Worm (Caenorhabditis elegans) whole organism, L3 larva: Measurements from ENCODE around the gene Y51B9A.9.
A peak's percentile ranks its signal among the peaks of the same experiment; 100 is the strongest.

Experiments used
- R02D3.7 ChIP-seq: fragments of 150-350 bp; optimal IDR thresholded peaks from 2 replicates; lab custom pipeline; 2014; ENCODE audit warnings: missing biosample characterization, missing genetic modification characterization
- ceh-28 ChIP-seq: fragments of 150-350 bp; optimal IDR thresholded peaks from 2 replicates; lab custom pipeline; 2014; ENCODE audit warnings: missing biosample characterization, missing genetic modification reagents, missing genetic modification characterization
- ceh-82 ChIP-seq: fragments of 150-350 bp; optimal IDR thresholded peaks from 2 replicates; lab custom pipeline; 2014; ENCODE audit warnings: missing biosample characterization, missing genetic modification characterization
- ceh-9 ChIP-seq: sonication (generic microtip); optimal IDR thresholded peaks from 2 replicates; lab custom pipeline; 2018; ENCODE audit warnings: missing biosample characterization, missing genetic modification characterization
- daf-12 ChIP-seq: fragments of 150-350 bp; optimal IDR thresholded peaks from 2 replicates; lab custom pipeline; 2014; ENCODE audit warnings: missing biosample characterization, missing genetic modification reagents, missing genetic modification characterization
- egl-27 ChIP-seq: sonication (generic microtip); optimal IDR thresholded peaks from 4 replicates; lab custom pipeline; 2017; ENCODE audit warnings: missing biosample characterization, missing genetic modification reagents, missing genetic modification characterization
- elt-1 ChIP-seq: fragments of 150-350 bp; optimal IDR thresholded peaks from 2 replicates; lab custom pipeline; 2014; ENCODE audit warnings: missing biosample characterization, missing genetic modification characterization
- elt-2 ChIP-seq: sonication (generic microtip); optimal IDR thresholded peaks from 2 replicates; lab custom pipeline; 2016; ENCODE audit warnings: missing genetic modification reagents, mild to moderate bottlenecking, missing genetic modification characterization, missing compliant biosample characterization
- elt-3 ChIP-seq, 3 experiments: fragments of 150-350 bp in 1 of 3; sonication (generic microtip) in 2 of 3; optimal IDR thresholded peaks; 2 replicates in 2 of 3; 4 replicates in 1 of 3; lab custom pipeline; 2014 to 2017; ENCODE audit warnings: missing biosample characterization in 3 of 3, missing genetic modification characterization in 3 of 3
- eor-1 ChIP-seq, 2 experiments: fragments of 150-350 bp; optimal IDR thresholded peaks; 2 replicates each; lab custom pipeline; 2014 to 2018; ENCODE audit warnings: missing biosample characterization in 2 of 2, missing genetic modification characterization in 2 of 2
- fkh-10 ChIP-seq: sonication (generic microtip); optimal IDR thresholded peaks from 2 replicates; lab custom pipeline; 2017; ENCODE audit warnings: missing biosample characterization, missing genetic modification reagents, missing genetic modification characterization
- hmg-11 ChIP-seq: sonication (generic microtip); optimal IDR thresholded peaks from 2 replicates; lab custom pipeline; 2016; ENCODE audit warnings: missing genetic modification characterization, missing compliant biosample characterization
- jun-1 ChIP-seq: fragments of 150-350 bp; optimal IDR thresholded peaks from 2 replicates; lab custom pipeline; 2014; ENCODE audit warnings: missing biosample characterization, missing genetic modification reagents, missing genetic modification characterization
- lin-15B ChIP-seq: fragments of 150-350 bp; optimal IDR thresholded peaks from 2 replicates; lab custom pipeline; 2014; ENCODE audit warnings: missing biosample characterization, missing genetic modification characterization
- lin-39 ChIP-seq: fragments of 150-350 bp; optimal IDR thresholded peaks from 2 replicates; lab custom pipeline; 2018; ENCODE audit warnings: missing biosample characterization, missing genetic modification reagents, missing genetic modification characterization
- lsy-12 ChIP-seq: sonication (generic microtip); optimal IDR thresholded peaks from 2 replicates; lab custom pipeline; 2016; ENCODE audit warnings: mild to moderate bottlenecking, missing genetic modification characterization, missing compliant biosample characterization
- mdl-1 ChIP-seq: fragments of 150-350 bp; optimal IDR thresholded peaks from 2 replicates; lab custom pipeline; 2014; ENCODE audit warnings: missing biosample characterization, missing genetic modification characterization
- mml-1 ChIP-seq: fragments of 150-350 bp; sonication (generic microtip); optimal IDR thresholded peaks from 3 replicates; lab custom pipeline; 2014; ENCODE audit warnings: missing biosample characterization, missing genetic modification characterization
- nfya-1 ChIP-seq: sonication (generic microtip); optimal IDR thresholded peaks from 2 replicates; lab custom pipeline; 2017; ENCODE audit warnings: missing genetic modification characterization, mild to moderate bottlenecking, missing compliant biosample characterization, antibody characterized with exemption, moderate library complexity; ENCODE audit not compliant: insufficient read depth
- nhr-11 ChIP-seq: fragments of 150-350 bp; optimal IDR thresholded peaks from 2 replicates; lab custom pipeline; 2014; ENCODE audit warnings: missing biosample characterization, missing genetic modification characterization
- nhr-12 ChIP-seq: fragments of 150-350 bp; optimal IDR thresholded peaks from 2 replicates; lab custom pipeline; 2014; ENCODE audit warnings: missing biosample characterization, missing genetic modification characterization
- nhr-23 ChIP-seq: fragments of 150-350 bp; optimal IDR thresholded peaks from 2 replicates; lab custom pipeline; 2014; ENCODE audit warnings: missing biosample characterization, missing genetic modification reagents, missing genetic modification characterization
- nhr-43 ChIP-seq: sonication (generic microtip); optimal IDR thresholded peaks from 2 replicates; lab custom pipeline; 2016; ENCODE audit warnings: mild to moderate bottlenecking, missing genetic modification characterization, missing compliant biosample characterization; ENCODE audit not compliant: poor library complexity, severe bottlenecking
- nhr-67 ChIP-seq: fragments of 150-350 bp; optimal IDR thresholded peaks from 2 replicates; lab custom pipeline; 2014; ENCODE audit warnings: missing biosample characterization, missing genetic modification characterization
- nhr-76 ChIP-seq: fragments of 150-350 bp; sonication (generic microtip); optimal IDR thresholded peaks from 5 replicates; lab custom pipeline; 2014; ENCODE audit warnings: missing biosample characterization, missing genetic modification characterization
- pha-4 ChIP-seq: fragments of 150-350 bp; optimal IDR thresholded peaks from 2 replicates; lab custom pipeline; 2014; ENCODE audit warnings: missing biosample characterization, missing genetic modification reagents, missing genetic modification characterization
- pqm-1 ChIP-seq: fragments of 150-350 bp; optimal IDR thresholded peaks from 2 replicates; lab custom pipeline; 2017; ENCODE audit warnings: missing biosample characterization, missing genetic modification characterization, inconsistent platforms
- sea-2 ChIP-seq: fragments of 150-350 bp; sonication (generic microtip); optimal IDR thresholded peaks from 4 replicates; lab custom pipeline; 2014; ENCODE audit warnings: missing biosample characterization, missing genetic modification reagents, missing genetic modification characterization
- tbx-2 ChIP-seq: sonication (generic microtip); optimal IDR thresholded peaks from 2 replicates; lab custom pipeline; 2016; ENCODE audit warnings: mild to moderate bottlenecking, missing genetic modification characterization, missing compliant biosample characterization
- unc-39 ChIP-seq: sonication (generic microtip); optimal IDR thresholded peaks from 4 replicates; lab custom pipeline; 2017; ENCODE audit warnings: missing biosample characterization, missing genetic modification characterization
- unc-62 ChIP-seq: fragments of 150-350 bp; sonication (generic microtip); optimal IDR thresholded peaks from 4 replicates; lab custom pipeline; 2014; ENCODE audit warnings: missing biosample characterization, missing genetic modification reagents, missing genetic modification characterization
- zag-1 ChIP-seq: fragments of 150-350 bp; optimal IDR thresholded peaks from 2 replicates; lab custom pipeline; 2014; ENCODE audit warnings: missing biosample characterization, missing genetic modification characterization

The Y51B9A.9 gene

DNA sequence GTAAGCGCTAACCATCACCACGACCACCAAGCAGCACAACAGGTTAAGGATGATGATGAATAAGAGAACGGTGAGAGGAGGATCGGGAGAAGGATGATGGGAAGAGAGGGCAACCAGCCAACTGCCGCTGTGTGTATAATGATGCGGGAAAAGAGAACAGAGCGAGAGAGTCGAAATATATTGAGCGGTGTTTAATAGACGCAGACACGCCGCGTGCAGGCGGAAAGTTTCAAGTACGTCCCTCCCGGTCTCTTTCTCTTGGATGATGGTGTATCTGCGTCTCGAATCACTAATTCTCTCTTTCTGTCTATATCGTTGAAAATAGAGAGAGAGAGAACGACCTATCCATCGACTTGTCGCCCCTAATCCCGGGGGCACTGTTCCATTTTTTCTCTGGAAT is 40.7 kb downstream of the Y51B9A.9 start (continued):
- no peak for TF ChIP-seq eor-1 (tag; optimal IDR thresholded peaks at IDR 0.05; lab: Kevin White, UChicago)
- TF ChIP-seq ceh-28, result peak; percentile 43
- TF ChIP-seq lin-15B, result peak; percentile 27
- TF ChIP-seq daf-12, result no peak
- no peak for TF ChIP-seq unc-39 (tag; lab: Kevin White, UChicago)
- peak; percentile 8 for TF ChIP-seq lsy-12 (tag; lab: Kevin White, UChicago)

DNA sequence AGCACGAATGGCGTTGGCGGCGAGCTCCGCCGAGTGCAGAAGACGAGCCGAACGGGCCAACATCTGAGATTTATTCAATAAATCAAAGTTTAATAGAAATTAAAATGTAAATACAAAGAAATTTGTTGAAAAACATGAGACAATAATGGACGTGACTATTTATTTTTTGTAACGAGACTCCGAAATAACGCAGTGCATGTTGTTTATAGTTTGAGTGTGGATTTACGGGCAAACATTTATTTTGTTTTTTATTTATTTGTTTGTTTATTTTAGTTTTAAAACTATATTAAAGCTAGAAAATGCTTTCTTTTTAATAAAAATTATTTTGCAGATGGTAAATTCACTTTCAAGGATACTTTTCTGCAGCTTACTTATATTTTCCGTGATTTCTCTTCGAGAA is 44.7 kb downstream of the Y51B9A.9 start, which contains the start of the genes sdhb-1 and cup-15:
sdhb-1 (minus strand) TSS at position 63 of the 400 bp plus-strand sequence.
cup-15 (plus strand) TSS at position 332 of the 400 bp plus-strand sequence.
- TF ChIP-seq elt-3 (tag; optimal IDR thresholded peaks at IDR 0.05; lab: Kevin White, UChicago) (no peak), R02D3.7 (tag; lab: Kevin White, UChicago) (peak; percentile 75), nfya-1 (tag; lab: Kevin White, UChicago) (peak; percentile 3), pha-4 (peak; percentile 79), elt-2 (tag; lab: Kevin White, UChicago) (peak; percentile 9), lsy-12 (tag; lab: Kevin White, UChicago) (no peak), hmg-11 (tag; lab: Kevin White, UChicago) (peak; percentile 24)

DNA sequence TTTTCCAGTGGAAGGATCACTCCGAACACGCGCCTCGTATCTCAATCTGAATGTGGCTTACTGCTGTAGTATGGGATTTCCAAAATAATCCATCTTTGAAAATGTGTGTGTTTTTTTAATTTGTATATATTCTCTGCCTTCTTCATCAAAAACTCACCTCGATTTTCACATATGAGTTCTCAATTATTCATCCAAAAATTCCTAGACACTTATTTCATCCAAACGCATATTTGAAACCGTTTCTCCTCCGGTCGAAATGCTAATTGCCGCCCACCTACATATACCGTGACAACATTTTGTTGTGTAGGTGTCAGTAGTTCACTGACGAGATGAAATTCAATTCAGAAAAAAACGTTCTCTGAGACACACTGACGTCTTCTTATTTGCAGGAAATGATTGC is 50.0 kb downstream of the Y51B9A.9 start:
- TF ChIP-seq eor-1 (tag; optimal IDR thresholded peaks at IDR 0.05; lab: Kevin White, UChicago) (no peak), nhr-43 (no peak), unc-62 (no peak), nhr-67 (tag; lab: Kevin White, UChicago) (no peak), nhr-23 (no peak)
- TF ChIP-seq, all 47 proteins: peak for 0

DNA sequence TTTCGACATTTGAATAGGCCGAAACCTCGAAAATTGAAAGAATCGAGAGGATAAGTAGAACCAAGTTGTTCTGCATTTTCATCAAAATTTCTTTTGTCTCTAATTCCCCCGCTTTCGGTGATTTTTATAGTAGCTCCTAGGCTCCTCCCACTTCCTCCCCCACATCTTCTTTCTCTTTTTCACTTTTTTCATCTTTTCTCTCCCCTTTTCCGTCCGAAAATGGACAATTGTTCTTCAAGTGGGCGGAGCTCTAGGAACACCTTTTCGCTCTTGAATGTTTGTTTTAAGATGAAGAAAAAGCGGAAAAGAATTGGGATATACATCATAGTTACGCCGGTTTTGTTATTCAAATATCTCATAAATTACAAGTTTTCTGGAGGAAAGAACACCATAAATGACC is 50.9 kb downstream of the Y51B9A.9 start, which contains the start of gene F42A8.1:
F42A8.1 (minus strand) TSS at position 101 of the 400 bp plus-strand sequence.
- TF ChIP-seq eor-1 (tag; optimal IDR thresholded peaks at IDR 0.05; lab: Kevin White, UChicago), result no peak
- no peak for TF ChIP-seq ceh-82 (tag; lab: Kevin White, UChicago)
- TF ChIP-seq sea-2 (GFP tag; lab: Kevin White, UChicago), result no peak
- no peak for TF ChIP-seq ceh-9 (tag; lab: Kevin White, UChicago)
- TF ChIP-seq fkh-10 (GFP tag; lab: Kevin White, UChicago), result no peak
- TF ChIP-seq egl-27 (tag; lab: Kevin White, UChicago), result no peak
- no peak for TF ChIP-seq lin-39 (tag; lab: Kevin White, UChicago)
- TF ChIP-seq elt-1 (tag; lab: Kevin White, UChicago), result no peak
- no peak for TF ChIP-seq mml-1 (tag; lab: Kevin White, UChicago)
- no peak for TF ChIP-seq nhr-12 (tag; lab: Kevin White, UChicago)
- no peak for TF ChIP-seq tbx-2 (tag; lab: Kevin White, UChicago)
- TF ChIP-seq daf-12, result no peak
- TF ChIP-seq mdl-1 (tag; lab: Kevin White, UChicago), result no peak
- no peak for TF ChIP-seq jun-1 (tag; lab: Kevin White, UChicago)
- TF ChIP-seq elt-2 (tag; lab: Kevin White, UChicago), result no peak
- TF ChIP-seq nhr-76 (tag; lab: Kevin White, UChicago), result no peak
- TF ChIP-seq, all 47 proteins: peak for 0

DNA sequence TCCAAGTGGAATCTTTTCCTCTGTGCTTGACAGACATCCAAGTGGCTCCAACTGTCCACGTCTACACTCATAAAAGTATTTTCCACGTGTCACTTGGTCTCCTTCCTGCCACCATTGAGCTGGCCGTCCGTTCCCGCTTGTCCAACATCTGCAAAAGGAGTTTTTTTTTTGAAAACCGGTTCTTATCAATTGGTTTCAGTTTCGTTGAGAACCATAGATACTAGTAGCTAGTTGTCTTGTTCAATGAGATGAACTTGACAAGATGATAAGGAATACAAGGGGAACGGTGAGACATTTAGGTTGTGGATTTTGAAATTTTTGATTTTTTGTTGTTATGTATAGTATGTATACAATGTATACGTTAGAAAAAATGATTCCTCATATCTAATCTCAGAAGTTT is 51.6 kb downstream of the Y51B9A.9 start:
- TF ChIP-seq pqm-1 (tag; lab: Kevin White, UChicago) (no peak), eor-1 (tag; optimal IDR thresholded peaks at IDR 0.05; lab: Kevin White, UChicago) (no peak), elt-3 (tag; optimal IDR thresholded peaks at IDR 0.05; lab: Kevin White, UChicago) (no peak), ceh-82 (tag; lab: Kevin White, UChicago) (no peak), zag-1 (tag; lab: Kevin White, UChicago) (no peak), mml-1 (tag; lab: Kevin White, UChicago) (no peak), nhr-11 (tag; lab: Kevin White, UChicago) (no peak), unc-62 (no peak)
